Fruit fly (Drosophila melanogaster): ENCODE measurements around the gene CG14151.

Gene CG14151

dm6 chr3L:10637819-10638218 is 9.5 kb upstream of the CG14151 start, which contains the start of gene Cnep1r2 (continued):
- TF ChIP-seq run (tag; optimal IDR thresholded peaks at IDR 0.05): peak; percentile 93
- TF ChIP-seq disco-r (GFP tag; optimal IDR thresholded peaks at IDR 0.05): no peak
- TF ChIP-seq crc (GFP tag; optimal IDR thresholded peaks at IDR 0.05): no peak
- TF ChIP-seq CG13123 (GFP tag; optimal IDR thresholded peaks at IDR 0.05): peak; percentile 91
- TF ChIP-seq az2 (GFP tag; optimal IDR thresholded peaks at IDR 0.05): peak; percentile 94
- TF ChIP-seq CG7745 (tag; optimal IDR thresholded peaks at IDR 0.05): peak; percentile 63
- TF ChIP-seq Dbx (GFP tag; IDR thresholded peaks at IDR 0.05): peak; percentile 93
- TF ChIP-seq Optix (GFP tag; IDR thresholded peaks at IDR 0.05): peak; percentile 80; the same call in 2 of the 3 replicates
- peak; percentile 99 for TF ChIP-seq CG10267 (tag; optimal IDR thresholded peaks at IDR 0.05)
- peak; percentile 49 for TF ChIP-seq ems (GFP tag; optimal IDR thresholded peaks at IDR 0.05)
- TF ChIP-seq Kr (GFP tag; optimal IDR thresholded peaks at IDR 0.05): peak; percentile 36
- TF ChIP-seq Hr3 (GFP tag; optimal IDR thresholded peaks at IDR 0.05): peak; percentile 98
- TF ChIP-seq Mad (GFP tag; optimal IDR thresholded peaks at IDR 0.05): peak; percentile 65
- peak; percentile 97 for TF ChIP-seq vvl (GFP tag; IDR thresholded peaks at IDR 0.05)
- peak; percentile 4 for TF ChIP-seq BEAF-32 (GFP tag; optimal IDR thresholded peaks at IDR 0.05)
- TF ChIP-seq sr (GFP tag; IDR thresholded peaks at IDR 0.05): peak; percentile 68; the same call in 1 of the 3 replicates
- TF ChIP-seq CG2116 (GFP tag; optimal IDR thresholded peaks at IDR 0.05): peak; percentile 80
- peak; percentile 47 for TF ChIP-seq gfzf (GFP tag; optimal IDR thresholded peaks at IDR 0.05)
- TF ChIP-seq CG11085 (GFP tag; IDR thresholded peaks at IDR 0.05): peak; percentile 94
- peak; percentile 98 for TF ChIP-seq CG17361 (GFP tag; IDR thresholded peaks at IDR 0.05)
- peak; percentile 97 for TF ChIP-seq croc (GFP tag; conservative IDR thresholded peaks at IDR 0.05)
- TF ChIP-seq phol (tag; optimal IDR thresholded peaks at IDR 0.05): peak; percentile 97
- TF ChIP-seq CG17829 (tag; optimal IDR thresholded peaks at IDR 0.05): peak; percentile 98
- no peak for TF ChIP-seq CG11398 (GFP tag; optimal IDR thresholded peaks at IDR 0.05)
- TF ChIP-seq CG11560 (tag; IDR thresholded peaks at IDR 0.05): peak; percentile 91
- no peak for TF ChIP-seq CG14860 (GFP tag; IDR thresholded peaks at IDR 0.05; ENCODE audit: partially characterized antibody)
- TF ChIP-seq CG6272 (GFP tag; IDR thresholded peaks at IDR 0.05): peak; percentile 94
- TF ChIP-seq tin (GFP tag; optimal IDR thresholded peaks at IDR 0.05): peak; percentile 93
- TF ChIP-seq CG33213 (GFP tag; optimal IDR thresholded peaks at IDR 0.05): peak; percentile 31
- TF ChIP-seq cwo (GFP tag; optimal IDR thresholded peaks at IDR 0.05): peak; percentile 87
- peak; percentile 43; the same call in 1 of the 2 replicates for TF ChIP-seq CG10321 (GFP tag; IDR thresholded peaks at IDR 0.05)
- TF ChIP-seq Ssrp (tag; optimal IDR thresholded peaks at IDR 0.05): peak; percentile 98
- peak; percentile 69; the same call in 1 of the 2 replicates for TF ChIP-seq dati (GFP tag; IDR thresholded peaks at IDR 0.05)
- peak; percentile 93 for TF ChIP-seq CG11456 (GFP tag; IDR thresholded peaks at IDR 0.05)
- peak; percentile 84 for TF ChIP-seq kah (GFP tag; optimal IDR thresholded peaks at IDR 0.05)
- TF ChIP-seq klu (GFP tag; IDR thresholded peaks at IDR 0.05): peak; percentile 94
- peak; percentile 95 for TF ChIP-seq stc (GFP tag; IDR thresholded peaks at IDR 0.05)
- TF ChIP-seq CG43689 (GFP tag; IDR thresholded peaks at IDR 0.05): peak; percentile 88
- peak in 1 of 2 experiments; percentile 65 for TF ChIP-seq crp (GFP tag; optimal IDR thresholded peaks at IDR 0.05)
- peak; percentile 89 for TF ChIP-seq CG6683 (GFP tag; optimal IDR thresholded peaks at IDR 0.05)
- TF ChIP-seq CG1832 (GFP tag; optimal IDR thresholded peaks at IDR 0.05): no peak
- peak; percentile 48 for TF ChIP-seq bigmax (GFP tag; optimal IDR thresholded peaks at IDR 0.05)
- peak; percentile 97 for TF ChIP-seq gcm (GFP tag; optimal IDR thresholded peaks at IDR 0.05)
- TF ChIP-seq CG4404 (GFP tag; IDR thresholded peaks at IDR 0.05): peak; percentile 98
- TF ChIP-seq CG12071 (GFP tag; optimal IDR thresholded peaks at IDR 0.05): peak; percentile 57
- TF ChIP-seq nerfin-2 (GFP tag; IDR thresholded peaks at IDR 0.05; ENCODE audit: partially characterized antibody): no peak
- TF ChIP-seq Taf1 (GFP tag; IDR thresholded peaks at IDR 0.05): peak; percentile 87
- TF ChIP-seq bcd (GFP tag; optimal IDR thresholded peaks at IDR 0.05): peak; percentile 96
- TF ChIP-seq CG14710 (tag; optimal IDR thresholded peaks at IDR 0.05): peak; percentile 96
- TF ChIP-seq eyg (GFP tag; optimal IDR thresholded peaks at IDR 0.05): no peak
- peak; percentile 84 for TF ChIP-seq CG18764 (GFP tag; optimal IDR thresholded peaks at IDR 0.05)
